Worm (Caenorhabditis elegans) whole organism, late embryonic: Measurements from ENCODE around the gene F41E6.1.

Experiments used
- ama-1 ChIP-seq: fragments of 150-350 bp; optimal IDR thresholded peaks from 2 replicates; lab custom pipeline; 2014
- ceh-30 ChIP-seq: fragments of 150-350 bp; optimal IDR thresholded peaks from 2 replicates; lab custom pipeline; 2014; ENCODE audit warnings: missing biosample characterization, missing genetic modification characterization
- ceh-6 ChIP-seq: fragments of 200-800 bp; sonication (Bioruptor generic); optimal IDR thresholded peaks from 2 replicates; lab custom pipeline; 2018; ENCODE audit warnings: mild to moderate bottlenecking, missing genetic modification characterization, missing compliant biosample characterization
- fkh-10 ChIP-seq: fragments of 150-350 bp; optimal IDR thresholded peaks from 2 replicates; lab custom pipeline; 2014; ENCODE audit warnings: missing biosample characterization, missing genetic modification reagents, missing genetic modification characterization
- hlh-6 ChIP-seq: sonication (generic microtip); optimal IDR thresholded peaks from 2 replicates; lab custom pipeline; 2016; ENCODE audit warnings: missing genotype, missing genetic modification characterization, missing compliant biosample characterization
- nhr-11 ChIP-seq: fragments of 150-350 bp; optimal IDR thresholded peaks from 2 replicates; lab custom pipeline; 2014; ENCODE audit warnings: missing biosample characterization, missing genetic modification characterization
- pat-9 ChIP-seq: fragments of 200-800 bp; sonication (Bioruptor generic); optimal IDR thresholded peaks from 2 replicates; lab custom pipeline; 2018; ENCODE audit warnings: mild to moderate bottlenecking, missing genetic modification characterization, moderate library complexity, missing compliant biosample characterization
- pha-4 ChIP-seq: fragments of 150-350 bp; optimal IDR thresholded peaks from 2 replicates; lab custom pipeline; 2018; ENCODE audit warnings: missing biosample characterization, missing genetic modification reagents, missing genetic modification characterization
- rnt-1 ChIP-seq: sonication (generic microtip); optimal IDR thresholded peaks from 2 replicates; lab custom pipeline; 2016; ENCODE audit warnings: missing genetic modification characterization, missing compliant biosample characterization
- sox-4 ChIP-seq: sonication (generic microtip); optimal IDR thresholded peaks from 2 replicates; lab custom pipeline; 2017; ENCODE audit warnings: mild to moderate bottlenecking, missing genetic modification characterization, inconsistent platforms, missing compliant biosample characterization
- tbx-2 ChIP-seq: sonication (generic microtip); optimal IDR thresholded peaks from 2 replicates; lab custom pipeline; 2016; ENCODE audit warnings: missing genetic modification characterization, missing compliant biosample characterization
- ttx-3 ChIP-seq: sonication (generic microtip); optimal IDR thresholded peaks from 2 replicates; lab custom pipeline; 2016; ENCODE audit warnings: missing genetic modification reagents, missing genetic modification characterization, missing compliant biosample characterization
- unc-86 ChIP-seq: sonication (generic microtip); optimal IDR thresholded peaks from 2 replicates; lab custom pipeline; 2016; ENCODE audit warnings: missing genetic modification characterization, missing compliant biosample characterization

DNA sequence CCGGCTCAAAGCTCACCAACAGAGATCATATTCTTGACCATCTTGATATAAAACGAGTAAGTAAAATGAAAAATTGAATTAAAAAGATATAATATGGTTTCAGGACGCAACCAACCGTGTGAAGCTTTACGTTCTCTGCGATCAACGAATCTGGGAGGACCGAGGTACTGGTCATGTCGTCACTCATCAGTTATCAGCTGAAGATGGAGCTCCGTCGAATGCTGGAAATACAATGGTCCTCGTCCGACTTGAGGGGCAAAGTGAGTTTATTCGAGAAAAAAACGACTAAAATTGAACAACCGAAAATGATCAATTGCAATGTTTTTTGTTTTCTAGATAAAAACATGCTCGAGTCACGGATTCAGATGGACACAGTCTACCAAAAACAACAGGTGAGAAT, 13.9 kb upstream of the F41E6.1 start:
- TF ChIP-seq fkh-10 (GFP tag; lab: Kevin White, UChicago) = no peak
- no peak for TF ChIP-seq unc-86
- TF ChIP-seq nhr-11 (tag; lab: Kevin White, UChicago) = no peak
- no peak for TF ChIP-seq ttx-3 (tag; lab: Kevin White, UChicago)
- no peak for TF ChIP-seq pat-9 (tag; lab: Kevin White, UChicago)
- no peak for TF ChIP-seq rnt-1 (tag; lab: Kevin White, UChicago)
- TF ChIP-seq tbx-2 (tag; lab: Kevin White, UChicago) = no peak
- no peak for TF ChIP-seq pha-4
- TF ChIP-seq ceh-30 (tag; lab: Kevin White, UChicago) = no peak
- no peak for TF ChIP-seq hlh-6
- TF ChIP-seq sox-4 (tag; lab: Kevin White, UChicago) = no peak
- no peak for TF ChIP-seq ceh-6 (GFP tag; lab: Kevin White, UChicago)
- TF ChIP-seq ama-1 (lab: Kevin White, UChicago) = no peak
